Worm (Caenorhabditis elegans) whole organism, young adult: ENCODE measurements around the gene cyp-33C2.

Experiments used
- B0035.1 ChIP-seq: sonication (generic microtip); optimal IDR thresholded peaks from 2 replicates; lab custom pipeline; 2016; ENCODE audit warnings: missing genetic modification characterization, mild to moderate bottlenecking, missing compliant biosample characterization, missing genotype, missing genetic modification reagents
- C06A6.2 ChIP-seq: fragments of 200-800 bp; sonication (Bioruptor generic); conservative IDR thresholded peaks from 2 replicates; pipeline ENCODE4 v1.3.6; 2022; ENCODE audit warnings: missing genetic modification characterization, missing compliant biosample characterization
- F37B4.10 ChIP-seq: fragments of 200-800 bp; sonication (Bioruptor generic); IDR thresholded peaks from 2 replicates; pipeline ENCODE4 v1.3.6; 2022; ENCODE audit warnings: missing genetic modification characterization, missing compliant biosample characterization
- F49E8.2 ChIP-seq: sonication (generic microtip); optimal IDR thresholded peaks from 3 replicates; lab custom pipeline; 2017; ENCODE audit warnings: missing genetic modification characterization, mild to moderate bottlenecking, missing compliant biosample characterization, antibody characterized with exemption, moderate library complexity; ENCODE audit not compliant: insufficient read depth
- K11D2.4 ChIP-seq: fragments of 200-800 bp; sonication (Bioruptor generic); IDR thresholded peaks from 2 replicates; pipeline ENCODE4 v1.3.6; 2022; ENCODE audit warnings: missing genetic modification reagents, missing genetic modification characterization, missing compliant biosample characterization
- K12H6.12 ChIP-seq: fragments of 200-800 bp; sonication (Bioruptor generic); optimal IDR thresholded peaks from 2 replicates; lab custom pipeline; 2018; ENCODE audit warnings: mild to moderate bottlenecking, missing genetic modification characterization, missing compliant biosample characterization
- Y56A3A.18 ChIP-seq: fragments of 200-800 bp; sonication (Bioruptor generic); IDR thresholded peaks from 2 replicates; pipeline ENCODE4 v1.3.6; 2022; ENCODE audit warnings: missing genetic modification reagents, missing genetic modification characterization, missing compliant biosample characterization
- Y67H2A.10 ChIP-seq: fragments of 200-800 bp; sonication (Bioruptor generic); conservative IDR thresholded peaks from 2 replicates; pipeline ENCODE4 v1.3.6; 2022; ENCODE audit warnings: missing genetic modification reagents, missing genetic modification characterization, missing compliant biosample characterization
- Y79H2A.3 ChIP-seq: fragments of 200-800 bp; sonication (Bioruptor generic); conservative IDR thresholded peaks from 2 replicates; pipeline ENCODE4 v1.3.6; 2022; ENCODE audit warnings: missing genetic modification reagents, missing genetic modification characterization, missing compliant biosample characterization
- Y95B8A.8 ChIP-seq: fragments of 200-800 bp; sonication (Bioruptor generic); IDR thresholded peaks from 2 replicates; pipeline ENCODE4 v1.3.6; 2022; ENCODE audit warnings: missing genetic modification reagents, missing genetic modification characterization, missing compliant biosample characterization
- akir-1 ChIP-seq: fragments of 200-800 bp; sonication (Bioruptor generic); optimal IDR thresholded peaks from 2 replicates; lab custom pipeline; 2018; ENCODE audit warnings: mild to moderate bottlenecking, missing genetic modification characterization, moderate library complexity, missing compliant biosample characterization
- aptf-2 ChIP-seq: fragments of 200-800 bp; sonication (Bioruptor generic); conservative IDR thresholded peaks from 2 replicates; pipeline ENCODE4 v1.3.6; 2022; ENCODE audit warnings: missing genetic modification reagents, missing genetic modification characterization, missing compliant biosample characterization
- attf-3 ChIP-seq: fragments of 200-800 bp; sonication (Bioruptor generic); conservative IDR thresholded peaks from 2 replicates; pipeline ENCODE4 v1.3.6; 2022; ENCODE audit warnings: missing genetic modification reagents, missing genetic modification characterization, missing compliant biosample characterization
- attf-6 ChIP-seq: fragments of 200-800 bp; sonication (Bioruptor generic); IDR thresholded peaks from 2 replicates; pipeline ENCODE4 v1.3.6; 2022; ENCODE audit warnings: missing genetic modification reagents, missing genetic modification characterization, missing compliant biosample characterization
- bed-1 ChIP-seq: fragments of 200-800 bp; sonication (Bioruptor generic); IDR thresholded peaks from 2 replicates; pipeline ENCODE4 v1.3.6; 2022; ENCODE audit warnings: missing genetic modification reagents, missing genetic modification characterization, missing compliant biosample characterization
- bed-2 ChIP-seq: fragments of 200-800 bp; sonication (Bioruptor generic); IDR thresholded peaks from 2 replicates; pipeline ENCODE4 v1.3.6; 2022; ENCODE audit warnings: missing genetic modification reagents, missing genetic modification characterization, missing compliant biosample characterization
- cebp-1 ChIP-seq, 2 experiments: fragments of 200-800 bp in 1 of 2; sonication (Bioruptor generic) in 1 of 2; sonication (generic microtip) in 1 of 2; IDR thresholded peaks in 1 of 2; optimal IDR thresholded peaks in 1 of 2; 2 replicates each; pipeline versions ENCODE4 v1.3.6 to Lab custom; 2017 to 2022; ENCODE audit warnings: missing compliant biosample characterization in 2 of 2, missing genetic modification characterization in 2 of 2, mild to moderate bottlenecking in 1 of 2, missing genetic modification reagents in 1 of 2, moderate library complexity in 1 of 2
- ceh-40 ChIP-seq: fragments of 200-800 bp; sonication (Bioruptor generic); IDR thresholded peaks from 2 replicates; pipeline ENCODE4 v1.3.6; 2022; ENCODE audit warnings: missing genetic modification characterization, missing compliant biosample characterization
- ceh-79 ChIP-seq: sonication (generic microtip); optimal IDR thresholded peaks from 2 replicates; lab custom pipeline; 2017; ENCODE audit warnings: mild to moderate bottlenecking, missing genetic modification characterization, missing compliant biosample characterization
- efl-1 ChIP-seq: fragments of 150-350 bp; optimal IDR thresholded peaks from 2 replicates; lab custom pipeline; 2014; ENCODE audit warnings: missing biosample characterization, missing genetic modification reagents, missing genetic modification characterization
- egl-18 ChIP-seq: fragments of 200-800 bp; sonication (Bioruptor generic); IDR thresholded peaks from 2 replicates; pipeline ENCODE4 v1.3.6; 2022; ENCODE audit warnings: missing genetic modification reagents, missing genetic modification characterization, missing compliant biosample characterization
- egrh-3 ChIP-seq: fragments of 200-800 bp; sonication (Bioruptor generic); IDR thresholded peaks from 2 replicates; pipeline ENCODE4 v1.3.6; 2022; ENCODE audit warnings: missing genetic modification reagents, missing genetic modification characterization, missing compliant biosample characterization
- ekl-4 ChIP-seq: fragments of 200-800 bp; sonication (Bioruptor generic); IDR thresholded peaks from 2 replicates; pipeline ENCODE4 v1.3.6; 2022; ENCODE audit warnings: missing genetic modification reagents, missing genetic modification characterization, missing compliant biosample characterization
- fkh-3 ChIP-seq: sonication (generic microtip); optimal IDR thresholded peaks from 2 replicates; lab custom pipeline; 2016; ENCODE audit warnings: mild to moderate bottlenecking, missing genetic modification characterization, missing compliant biosample characterization
- gei-17 ChIP-seq: fragments of 200-800 bp; sonication (Bioruptor generic); optimal IDR thresholded peaks from 2 replicates; lab custom pipeline; 2018; ENCODE audit warnings: mild to moderate bottlenecking, missing genetic modification characterization, missing compliant biosample characterization
- let-526 ChIP-seq: fragments of 200-800 bp; sonication (Bioruptor generic); IDR thresholded peaks from 2 replicates; pipeline ENCODE4 v1.3.6; 2022; ENCODE audit warnings: missing genetic modification reagents, missing genetic modification characterization, missing compliant biosample characterization
- lin-35 ChIP-seq, 3 experiments: fragments of 150-350 bp in 2 of 3; sonication (generic microtip) in 1 of 3; optimal IDR thresholded peaks; 2 replicates each; lab custom pipeline; 2014 to 2018; ENCODE audit warnings: missing biosample characterization in 3 of 3, missing genetic modification characterization in 3 of 3, missing genetic modification reagents in 3 of 3
- madf-8 ChIP-seq: fragments of 200-800 bp; sonication (Bioruptor generic); conservative IDR thresholded peaks from 2 replicates; pipeline ENCODE4 v1.3.6; 2022; ENCODE audit warnings: missing genetic modification reagents, missing genetic modification characterization, missing compliant biosample characterization
- mel-28 ChIP-seq: sonication (generic microtip); optimal IDR thresholded peaks from 2 replicates; lab custom pipeline; 2016; ENCODE audit warnings: borderline replicate concordance, mild to moderate bottlenecking, missing genetic modification characterization, missing compliant biosample characterization
- mxl-1 ChIP-seq: sonication (generic microtip); optimal IDR thresholded peaks from 2 replicates; lab custom pipeline; 2016; ENCODE audit warnings: missing genetic modification characterization, missing compliant biosample characterization
- nhr-90 ChIP-seq: sonication (generic microtip); optimal IDR thresholded peaks from 2 replicates; lab custom pipeline; 2016; ENCODE audit warnings: missing genotype, mild to moderate bottlenecking, missing genetic modification characterization, missing compliant biosample characterization
- pbrm-1 ChIP-seq: fragments of 200-800 bp; sonication (Bioruptor generic); IDR thresholded peaks from 2 replicates; pipeline ENCODE4 v1.3.6; 2022; ENCODE audit warnings: missing genetic modification reagents, missing genetic modification characterization, missing compliant biosample characterization
- pha-4 ChIP-seq: fragments of 150-350 bp; sonication (generic microtip); optimal IDR thresholded peaks from 2 replicates; lab custom pipeline; 2014; ENCODE audit warnings: missing biosample characterization, missing genetic modification reagents, missing genetic modification characterization
- rpc-1 ChIP-seq, 2 experiments: fragments of 150-350 bp in 1 of 2; sonication (generic microtip) in 1 of 2; optimal IDR thresholded peaks; 2 replicates each; lab custom pipeline; 2014 to 2018; ENCODE audit warnings: missing biosample characterization in 1 of 2, missing genetic modification characterization in 1 of 2, missing genetic modification reagents in 1 of 2, missing genotype in 1 of 2
- snpc-4 ChIP-seq, 5 experiments: fragments of 150-350 bp in 1 of 5; sonication (generic microtip) in 4 of 5; optimal IDR thresholded peaks; 2 replicates each; lab custom pipeline; 2014 to 2018; ENCODE audit warnings: missing genetic modification characterization in 5 of 5, missing biosample characterization in 3 of 5, antibody characterized with exemption in 2 of 5, mild to moderate bottlenecking in 2 of 5, missing compliant biosample characterization in 2 of 5, missing genotype in 2 of 5, moderate library complexity in 2 of 5, missing genetic modification reagents in 1 of 5
- sptf-2 ChIP-seq: fragments of 200-800 bp; sonication (Bioruptor generic); optimal IDR thresholded peaks from 2 replicates; lab custom pipeline; 2018; ENCODE audit warnings: mild to moderate bottlenecking, missing genetic modification characterization, missing compliant biosample characterization
- tbp1 ChIP-seq: fragments of 200-800 bp; sonication (Bioruptor generic); optimal IDR thresholded peaks from 2 replicates; lab custom pipeline; 2018; ENCODE audit warnings: mild to moderate bottlenecking, missing genetic modification characterization, missing compliant biosample characterization
- tbx-9 ChIP-seq: sonication (generic microtip); optimal IDR thresholded peaks from 2 replicates; lab custom pipeline; 2016; ENCODE audit warnings: borderline replicate concordance, missing genetic modification characterization, inconsistent platforms, missing compliant biosample characterization
- unc-130 ChIP-seq: sonication (generic microtip); optimal IDR thresholded peaks from 2 replicates; lab custom pipeline; 2016; ENCODE audit warnings: missing genetic modification reagents, missing genetic modification characterization, missing compliant biosample characterization
- ztf-25 ChIP-seq: fragments of 200-800 bp; sonication (Bioruptor generic); IDR thresholded peaks from 2 replicates; pipeline ENCODE4 v1.3.6; 2022; ENCODE audit warnings: missing genetic modification reagents, missing genetic modification characterization, missing compliant biosample characterization
- ztf-28 ChIP-seq: fragments of 200-800 bp; sonication (Bioruptor generic); IDR thresholded peaks from 2 replicates; pipeline ENCODE4 v1.3.6; 2022; ENCODE audit warnings: missing genetic modification reagents, missing genetic modification characterization, missing compliant biosample characterization
- ztf-6 ChIP-seq: fragments of 200-800 bp; sonication (Bioruptor generic); IDR thresholded peaks from 2 replicates; pipeline ENCODE4 v1.3.6; 2022; ENCODE audit warnings: missing genetic modification reagents, missing genetic modification characterization, missing compliant biosample characterization

cyp-33C2 gene

DNA sequence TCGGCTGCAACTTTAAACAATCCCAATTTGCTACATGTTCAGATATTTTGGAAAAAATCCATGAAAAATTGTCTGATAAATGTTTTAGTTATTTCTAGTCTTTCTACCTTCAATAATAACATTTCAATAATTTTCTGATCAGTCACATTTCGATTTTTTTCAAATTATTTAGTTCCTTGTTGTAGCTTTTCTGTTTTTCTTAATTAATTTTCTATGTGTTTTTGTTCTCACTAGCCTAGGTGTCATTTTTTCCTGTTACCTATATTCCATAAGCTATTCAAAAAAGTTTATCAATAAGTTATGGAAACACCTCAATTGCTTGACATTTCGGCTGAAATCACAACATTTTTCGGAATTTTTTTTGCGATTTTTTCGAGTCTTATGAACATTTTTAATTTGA, 30.0 kb upstream of the cyp-33C2 start, which contains the start of gene srbc-23:
srbc-23 (plus strand) TSS at position 301 of the 400 bp plus-strand sequence.
- TF ChIP-seq ceh-79 (tag; lab: Kevin White, UChicago) (no peak), aptf-2 (GFP tag; lab: Robert Waterston, UW) (no peak), tbp1 (no peak), tbx-9 (tag; lab: Kevin White, UChicago) (no peak), Y56A3A.18 (GFP tag; lab: Robert Waterston, UW) (no peak), Y67H2A.10 (GFP tag; lab: Robert Waterston, UW) (no peak), attf-3 (no peak), egrh-3 (GFP tag; lab: Robert Waterston, UW) (no peak), attf-6 (GFP tag; lab: Robert Waterston, UW) (no peak), C06A6.2 (GFP tag; lab: Robert Waterston, UW) (no peak), Y79H2A.3 (GFP tag; lab: Robert Waterston, UW) (no peak), F37B4.10 (GFP tag; lab: Robert Waterston, UW) (no peak), madf-8 (GFP tag; lab: Robert Waterston, UW) (no peak), mel-28 (tag; lab: Kevin White, UChicago) (no peak), gei-17 (GFP tag; lab: Kevin White, UChicago) (no peak), nhr-90 (tag; lab: Kevin White, UChicago) (no peak), efl-1 (GFP tag; lab: Kevin White, UChicago) (no peak), pbrm-1 (GFP tag; lab: Robert Waterston, UW) (no peak)

- TF ChIP-seq K12H6.12 (tag; lab: Kevin White, UChicago), result no peak
- TF ChIP-seq pha-4, result no peak
- TF ChIP-seq mxl-1 (tag; lab: Kevin White, UChicago), result no peak
- no peak for TF ChIP-seq Y95B8A.8 (GFP tag; lab: Robert Waterston, UW)
- TF ChIP-seq B0035.1, result no peak
- TF ChIP-seq F49E8.2, result no peak
- TF ChIP-seq snpc-4 (GFP tag; optimal IDR thresholded peaks at IDR 0.05; lab: Kevin White, UChicago), result no peak
- TF ChIP-seq snpc-4 (tag; optimal IDR thresholded peaks at IDR 0.05; lab: Kevin White, UChicago), result no peak
- TF ChIP-seq fkh-3 (tag; lab: Kevin White, UChicago), result no peak
- TF ChIP-seq let-526 (GFP tag; lab: Robert Waterston, UW), result no peak
- TF ChIP-seq lin-35 (GFP tag; optimal IDR thresholded peaks at IDR 0.05; lab: Kevin White, UChicago), result no peak
- no peak for TF ChIP-seq ztf-6 (GFP tag; lab: Robert Waterston, UW)
- no peak for TF ChIP-seq unc-130 (GFP tag; lab: Kevin White, UChicago)
Observed at ce11 chrV:2155232-2155631, 28.1 kb upstream of the cyp-33C2 start, which contains the start of gene srbc-21. TSS of gene srbc-21 (plus strand) at chrV:2155532.

DNA sequence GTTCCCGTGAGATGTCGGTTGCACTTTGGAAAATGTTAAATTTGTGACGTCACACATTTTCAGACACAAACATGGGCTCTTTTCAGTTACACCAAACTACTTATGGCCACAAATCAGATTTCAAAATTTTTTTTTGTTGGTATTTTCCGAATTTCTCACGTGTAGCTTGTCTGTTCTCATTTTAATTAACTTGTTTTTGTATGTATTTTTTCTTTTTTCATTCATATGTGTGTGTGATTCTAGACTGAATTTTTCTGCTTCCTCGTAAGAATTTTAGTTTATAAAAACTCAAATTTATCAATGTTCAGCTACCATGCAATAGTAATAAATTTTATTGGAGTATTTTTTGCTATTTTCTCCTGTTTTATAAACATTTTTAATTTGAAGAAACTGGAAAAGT, 26.5 kb upstream of the cyp-33C2 start, which contains the start of gene srbc-22:
srbc-22 (plus strand) TSS at position 301 of the 400 bp plus-strand sequence.
- TF ChIP-seq pha-4 (no peak), bed-2 (GFP tag; lab: Robert Waterston, UW) (no peak), K11D2.4 (no peak), mxl-1 (tag; lab: Kevin White, UChicago) (no peak), sptf-2 (GFP tag; lab: Kevin White, UChicago) (no peak), ekl-4 (GFP tag; lab: Robert Waterston, UW) (no peak), egl-18 (GFP tag; lab: Robert Waterston, UW) (no peak), ztf-6 (GFP tag; lab: Robert Waterston, UW) (no peak), snpc-4 (GFP tag; optimal IDR thresholded peaks at IDR 0.05; lab: Kevin White, UChicago) (no peak), snpc-4 (tag; optimal IDR thresholded peaks at IDR 0.05; lab: Kevin White, UChicago) (no peak), nhr-90 (tag; lab: Kevin White, UChicago) (no peak), rpc-1 (optimal IDR thresholded peaks at IDR 0.05; lab: Kevin White, UChicago) (no peak), rpc-1 (tag; optimal IDR thresholded peaks at IDR 0.05; lab: Kevin White, UChicago) (no peak), tbp1 (no peak), bed-1 (no peak), ztf-28 (no peak), akir-1 (GFP tag; lab: Kevin White, UChicago) (no peak), cebp-1 (GFP tag; IDR thresholded peaks at IDR 0.05; lab: Robert Waterston, UW) (no peak), cebp-1 (tag; optimal IDR thresholded peaks at IDR 0.05; lab: Kevin White, UChicago) (no peak), ztf-25 (no peak), ceh-40 (GFP tag; lab: Robert Waterston, UW) (no peak)
